Worm (Caenorhabditis elegans) whole organism, L1 larva: Measurements from ENCODE around the gene rpn-9.

Experiments
- alr-1 ChIP-seq: fragments of 200-800 bp; sonication (Bioruptor generic); optimal IDR thresholded peaks from 2 replicates; lab custom pipeline; 2018; ENCODE audit warnings: borderline replicate concordance, mild to moderate bottlenecking, missing genetic modification characterization, missing compliant biosample characterization
- aly-2 ChIP-seq: fragments of 150-350 bp; optimal IDR thresholded peaks from 2 replicates; lab custom pipeline; 2014; ENCODE audit warnings: missing biosample characterization, missing genetic modification characterization
- ces-1 ChIP-seq: fragments of 150-350 bp; optimal IDR thresholded peaks from 2 replicates; lab custom pipeline; 2014; ENCODE audit warnings: missing biosample characterization, missing genetic modification reagents, missing genetic modification characterization
- efl-1 ChIP-seq, 4 experiments: fragments of 150-350 bp; optimal IDR thresholded peaks in 3 of 4; peaks in 1 of 4; 1 replicate in 1 of 4; 2 replicates in 3 of 4; lab custom pipeline; 2014; ENCODE audit warnings: missing biosample characterization in 2 of 4, missing genetic modification characterization in 2 of 4, missing genetic modification reagents in 2 of 4
- efl-3 ChIP-seq: fragments of 200-800 bp; sonication (Bioruptor generic); optimal IDR thresholded peaks from 2 replicates; lab custom pipeline; 2018; ENCODE audit warnings: mild to moderate bottlenecking, missing genetic modification characterization, missing compliant biosample characterization
- irx-1 ChIP-seq: sonication (generic microtip); optimal IDR thresholded peaks from 2 replicates; lab custom pipeline; 2016; ENCODE audit warnings: missing genetic modification characterization, missing compliant biosample characterization
- lin-14 ChIP-seq: fragments of 200-800 bp; sonication (Bioruptor generic); optimal IDR thresholded peaks from 2 replicates; lab custom pipeline; 2018; ENCODE audit warnings: mild to moderate bottlenecking, missing genetic modification characterization, moderate library complexity, missing compliant biosample characterization
- mef-2 ChIP-seq: fragments of 150-350 bp; optimal IDR thresholded peaks from 2 replicates; lab custom pipeline; 2014; ENCODE audit warnings: missing biosample characterization, missing genetic modification characterization
- nhr-71 ChIP-seq: sonication (generic microtip); optimal IDR thresholded peaks from 2 replicates; lab custom pipeline; 2016; ENCODE audit warnings: mild to moderate bottlenecking, missing genetic modification characterization, moderate library complexity, missing compliant biosample characterization
- rnt-1 ChIP-seq: sonication (generic microtip); optimal IDR thresholded peaks from 2 replicates; lab custom pipeline; 2016; ENCODE audit warnings: mild to moderate bottlenecking, missing genetic modification characterization, moderate library complexity, missing compliant biosample characterization
- sox-4 ChIP-seq: sonication (generic microtip); optimal IDR thresholded peaks from 2 replicates; lab custom pipeline; 2016; ENCODE audit warnings: missing genetic modification characterization, missing compliant biosample characterization
- unc-130 ChIP-seq: fragments of 150-350 bp; optimal IDR thresholded peaks from 2 replicates; lab custom pipeline; 2017; ENCODE audit warnings: missing biosample characterization, missing genetic modification characterization, inconsistent platforms
- ztf-11 ChIP-seq, 2 experiments: sonication (generic microtip); optimal IDR thresholded peaks; 2 replicates each; lab custom pipeline; 2016 to 2017; ENCODE audit warnings: missing genetic modification characterization in 2 of 2, missing biosample characterization in 1 of 2, missing compliant biosample characterization in 1 of 2

rpn-9 gene

ce11 chrII:11188026-11188425, 50.7 kb downstream of the rpn-9 start, which contains the start of gene F37H8.5:
Gene F37H8.5, plus strand, starts transcription at chrII:11188206.
- TF ChIP-seq sox-4 (tag; lab: Kevin White, UChicago) = no peak
- peak; percentile 2 for TF ChIP-seq unc-130 (tag; lab: Kevin White, UChicago)
- TF ChIP-seq ztf-11 (tag; optimal IDR thresholded peaks at IDR 0.05; lab: Kevin White, UChicago) = no peak
- peak; percentile 59 for TF ChIP-seq rnt-1 (tag; lab: Kevin White, UChicago)
- no peak for TF ChIP-seq aly-2
- TF ChIP-seq alr-1 (tag; lab: Kevin White, UChicago) = no peak
- peak; percentile 7 for TF ChIP-seq lin-14 (GFP tag; lab: Kevin White, UChicago)
- TF ChIP-seq irx-1 (tag; lab: Kevin White, UChicago) = no peak
- TF ChIP-seq mef-2 (tag; lab: Kevin White, UChicago) = no peak
- TF ChIP-seq nhr-71 (tag; lab: Kevin White, UChicago) = peak; percentile 46
- TF ChIP-seq ces-1 (GFP tag; lab: Kevin White, UChicago) = no peak
- no peak for TF ChIP-seq efl-1 (optimal IDR thresholded peaks at IDR 0.05; lab: Kevin White, UChicago)
- TF ChIP-seq efl-1 (GFP tag; optimal IDR thresholded peaks at IDR 0.05 in 1 of 2; lab: Kevin White, UChicago) = peak in 1 of 2 experiments; percentile 19
- no peak for TF ChIP-seq efl-3 (GFP tag; lab: Kevin White, UChicago)
